Fruit fly (Drosophila melanogaster) whole organism, embryonic: ENCODE measurements around the gene ftz-f1.

Experiments used
- Atf3 ChIP-seq: fragments of 200-800 bp; sonication (Bioruptor generic); optimal IDR thresholded peaks from 3 replicates; lab custom pipeline; 2016; ENCODE audit warnings: missing biosample characterization, missing genetic modification characterization
- Awh ChIP-seq: fragments of 200-800 bp; sonication (Bioruptor generic); IDR thresholded peaks from 2 replicates; pipeline ENCODE4, ENCODE4 v1.3.6; 2022; ENCODE audit warnings: missing biosample characterization, missing genetic modification characterization
- BtbVII ChIP-seq: fragments of 200-800 bp; sonication (Bioruptor generic); optimal IDR thresholded peaks from 3 replicates; lab custom pipeline; 2017; ENCODE audit warnings: missing biosample characterization, mild to moderate bottlenecking, missing genetic modification characterization
- CG1024 ChIP-seq: fragments of 200-800 bp; sonication (Bioruptor generic); IDR thresholded peaks from 2 replicates; pipeline ENCODE4 v1.3.6; 2022; ENCODE audit warnings: missing biosample characterization, missing genetic modification characterization
- CG10431 ChIP-seq: fragments of 200-800 bp; sonication (Bioruptor generic); optimal IDR thresholded peaks from 3 replicates; lab custom pipeline; 2018; ENCODE audit warnings: missing biosample characterization, mild to moderate bottlenecking, missing genetic modification characterization
- CG10543 ChIP-seq: fragments of 200-800 bp; sonication (Bioruptor generic); optimal IDR thresholded peaks from 3 replicates; lab custom pipeline; 2017; ENCODE audit warnings: missing biosample characterization, mild to moderate bottlenecking, missing genetic modification characterization, moderate library complexity
- CG11085 ChIP-seq: fragments of 200-800 bp; sonication (Bioruptor generic); IDR thresholded peaks from 2 replicates; pipeline ENCODE4 v1.3.6; 2022; ENCODE audit warnings: missing biosample characterization, missing genetic modification characterization
- CG11398 ChIP-seq: fragments of 200-800 bp; sonication (Bioruptor generic); optimal IDR thresholded peaks from 2 replicates; lab custom pipeline; 2016; ENCODE audit warnings: missing biosample characterization, missing genetic modification characterization
- CG1233 ChIP-seq: fragments of 200-800 bp; sonication (Bioruptor generic); optimal IDR thresholded peaks from 4 replicates; lab custom pipeline; 2018; ENCODE audit warnings: missing biosample characterization, mild to moderate bottlenecking, missing genetic modification characterization
- CG12942 ChIP-seq: fragments of 200-800 bp; sonication (Bioruptor generic); optimal IDR thresholded peaks from 3 replicates; lab custom pipeline; 2016; ENCODE audit warnings: missing biosample characterization, missing genetic modification characterization
- CG13424 ChIP-seq: fragments of 200-800 bp; sonication (Bioruptor generic); optimal IDR thresholded peaks from 2 replicates; lab custom pipeline; 2019; ENCODE audit warnings: missing biosample characterization, mild to moderate bottlenecking, missing genetic modification characterization, moderate library complexity
- CG14050 ChIP-seq: fragments of 200-800 bp; sonication (Bioruptor generic); IDR thresholded peaks from 3 replicates; pipeline ENCODE4 v1.3.6; 2022; ENCODE audit warnings: missing biosample characterization, missing genetic modification characterization
- CG17186 ChIP-seq: fragments of 200-800 bp; sonication (Bioruptor generic); optimal IDR thresholded peaks from 3 replicates; lab custom pipeline; 2017; ENCODE audit warnings: missing biosample characterization, missing genetic modification reagents, missing genetic modification characterization
- CG30403 ChIP-seq: fragments of 200-800 bp; sonication (Bioruptor generic); optimal IDR thresholded peaks from 3 replicates; lab custom pipeline; 2016; ENCODE audit warnings: missing biosample characterization, missing genetic modification characterization
- CG42726 ChIP-seq: fragments of 200-800 bp; sonication (Bioruptor generic); IDR thresholded peaks from 2 replicates; pipeline ENCODE4 v1.3.6; 2022; ENCODE audit warnings: missing biosample characterization, missing genetic modification characterization; ENCODE audit not compliant: partially characterized antibody
- CG4282 ChIP-seq: fragments of 200-800 bp; sonication (Bioruptor generic); optimal IDR thresholded peaks from 2 replicates; lab custom pipeline; 2016; ENCODE audit warnings: missing biosample characterization, missing genetic modification characterization
- CG4730 ChIP-seq: fragments of 200-800 bp; sonication (Bioruptor generic); IDR thresholded peaks from 2 replicates; pipeline ENCODE4 v1.3.6; 2022; ENCODE audit warnings: missing biosample characterization, missing genetic modification characterization
- CG7928 ChIP-seq: fragments of 200-800 bp; sonication (Bioruptor generic); optimal IDR thresholded peaks from 2 replicates; lab custom pipeline; 2017; ENCODE audit warnings: missing biosample characterization, mild to moderate bottlenecking, missing genetic modification characterization
- CrebB ChIP-seq: fragments of 200-800 bp; sonication (Bioruptor generic); optimal IDR thresholded peaks from 3 replicates; lab custom pipeline; 2018; ENCODE audit warnings: missing biosample characterization, mild to moderate bottlenecking, missing genetic modification characterization
- Deaf1 ChIP-seq: fragments of 200-800 bp; optimal IDR thresholded peaks from 3 replicates; lab custom pipeline; 2019; ENCODE audit warnings: missing biosample characterization, mild to moderate bottlenecking, missing genetic modification characterization, moderate library complexity
- Dll ChIP-seq: fragments of 200-800 bp; sonication (Bioruptor generic); IDR thresholded peaks from 4 replicates; pipeline ENCODE4 v1.3.6; 2022; ENCODE audit warnings: missing biosample characterization, missing genetic modification characterization; ENCODE audit not compliant: partially characterized antibody
- Eip74EF ChIP-seq, 2 experiments: fragments of 200-800 bp in 1 of 2; fragments of >200 bp in 1 of 2; sonication (Bioruptor generic) in 1 of 2; optimal IDR thresholded peaks; 2 replicates each; lab custom pipeline; 2017 to 2019; ENCODE audit warnings: missing biosample characterization in 2 of 2, missing genetic modification characterization in 2 of 2, mild to moderate bottlenecking in 1 of 2, moderate library complexity in 1 of 2
- Hr3 ChIP-seq: fragments of 200-800 bp; sonication (Bioruptor generic); optimal IDR thresholded peaks from 3 replicates; lab custom pipeline; 2016; ENCODE audit warnings: missing biosample characterization, missing genetic modification characterization
- Lpt ChIP-seq: fragments of >200 bp; optimal IDR thresholded peaks from 2 replicates; lab custom pipeline; 2018; ENCODE audit warnings: missing biosample characterization, missing genetic modification characterization
- Myb ChIP-seq: fragments of 200-800 bp; sonication (Bioruptor generic); optimal IDR thresholded peaks from 2 replicates; lab custom pipeline; 2016; ENCODE audit warnings: missing biosample characterization, missing genetic modification characterization
- NC2α ChIP-seq: fragments of 200-800 bp; sonication (Bioruptor generic); optimal IDR thresholded peaks from 2 replicates; lab custom pipeline; 2016; ENCODE audit warnings: missing biosample characterization, missing genetic modification characterization
- Side ChIP-seq: fragments of 200-800 bp; sonication (Bioruptor generic); optimal IDR thresholded peaks from 2 replicates; lab custom pipeline; 2016; ENCODE audit warnings: missing biosample characterization, missing genetic modification characterization
- abd-A ChIP-seq: fragments of 200-800 bp; sonication (Bioruptor generic); optimal IDR thresholded peaks from 3 replicates; lab custom pipeline; 2019; ENCODE audit warnings: missing biosample characterization, mild to moderate bottlenecking, missing genetic modification characterization, moderate library complexity
- bowl ChIP-seq: fragments of 200-800 bp; sonication (Bioruptor generic); IDR thresholded peaks from 2 replicates; pipeline ENCODE4 v1.3.6; 2022; ENCODE audit warnings: missing biosample characterization, missing genetic modification characterization
- br ChIP-seq: fragments of >200 bp; optimal IDR thresholded peaks from 2 replicates; lab custom pipeline; 2017
- chinmo ChIP-seq: fragments of 200-800 bp; sonication (Bioruptor generic); IDR thresholded peaks from 4 replicates; pipeline ENCODE4 v1.3.6; 2022; ENCODE audit warnings: missing biosample characterization, missing genetic modification characterization; ENCODE audit not compliant: partially characterized antibody
- croc ChIP-seq: fragments of 200-800 bp; sonication (Bioruptor generic); conservative IDR thresholded peaks from 3 replicates; pipeline ENCODE4 v1.3.6; 2022; ENCODE audit warnings: missing biosample characterization, missing genetic modification characterization
- eve ChIP-seq, 2 experiments: fragments of >200 bp; optimal IDR thresholded peaks; 2 replicates each; lab custom pipeline; 2017; ENCODE audit warnings: missing biosample characterization in 2 of 2, missing genetic modification characterization in 2 of 2
- ewg ChIP-seq: fragments of 200-800 bp; sonication (Bioruptor generic); optimal IDR thresholded peaks from 3 replicates; lab custom pipeline; 2017; ENCODE audit warnings: mild to moderate bottlenecking, missing biosample characterization, missing genetic modification reagents, missing genetic modification characterization
- exex ChIP-seq: fragments of 200-800 bp; sonication (Bioruptor generic); optimal IDR thresholded peaks from 4 replicates; lab custom pipeline; 2018; ENCODE audit warnings: missing biosample characterization, mild to moderate bottlenecking, missing genetic modification characterization, moderate library complexity
- gcm2 ChIP-seq: fragments of 200-800 bp; sonication (Bioruptor generic); optimal IDR thresholded peaks from 2 replicates; lab custom pipeline; 2016; ENCODE audit warnings: missing biosample characterization, missing genetic modification characterization
- gfzf ChIP-seq: fragments of 200-800 bp; sonication (Bioruptor generic); optimal IDR thresholded peaks from 2 replicates; lab custom pipeline; 2016; ENCODE audit warnings: missing biosample characterization, mild to moderate bottlenecking, missing genetic modification characterization, moderate library complexity
- hb ChIP-seq: fragments of 200-800 bp; sonication (Bioruptor generic); IDR thresholded peaks from 3 replicates; pipeline ENCODE4 v1.3.6; 2022; ENCODE audit warnings: missing biosample characterization, missing genetic modification characterization; ENCODE audit not compliant: partially characterized antibody
- kay ChIP-seq: fragments of 200-800 bp; sonication (Bioruptor generic); optimal IDR thresholded peaks from 2 replicates; lab custom pipeline; 2016; ENCODE audit warnings: missing biosample characterization, missing genetic modification characterization
- lab ChIP-seq: fragments of 200-800 bp; sonication (Bioruptor generic); optimal IDR thresholded peaks from 3 replicates; lab custom pipeline; 2017; ENCODE audit warnings: missing biosample characterization, missing genetic modification characterization, mild to moderate bottlenecking, moderate library complexity, missing genetic modification reagents
- maf-S ChIP-seq: fragments of 200-800 bp; sonication (Bioruptor generic); optimal IDR thresholded peaks from 2 replicates; lab custom pipeline; 2016; ENCODE audit warnings: missing biosample characterization, missing genetic modification characterization
- org-1 ChIP-seq: fragments of 200-800 bp; sonication (Bioruptor generic); optimal IDR thresholded peaks from 2 replicates; lab custom pipeline; 2017; ENCODE audit warnings: missing biosample characterization, missing genetic modification characterization
- otp ChIP-seq: fragments of 200-800 bp; sonication (Bioruptor generic); IDR thresholded peaks from 3 replicates; pipeline ENCODE4, ENCODE4 v1.3.6; 2022; ENCODE audit warnings: missing biosample characterization, missing genetic modification characterization
- slp2 ChIP-seq: fragments of 200-800 bp; sonication (Bioruptor generic); optimal IDR thresholded peaks from 2 replicates; lab custom pipeline; 2016; ENCODE audit warnings: missing biosample characterization, missing genetic modification characterization
- sqz ChIP-seq: fragments of 200-800 bp; sonication (Bioruptor generic); optimal IDR thresholded peaks from 3 replicates; lab custom pipeline; 2018; ENCODE audit warnings: missing biosample characterization, mild to moderate bottlenecking, missing genetic modification characterization
- usp ChIP-seq: fragments of >200 bp; optimal IDR thresholded peaks from 2 replicates; lab custom pipeline; 2017; ENCODE audit warnings: missing biosample characterization, missing genetic modification characterization
- vvl ChIP-seq: fragments of 200-800 bp; sonication (Bioruptor generic); IDR thresholded peaks from 2 replicates; pipeline ENCODE4 v1.3.6; 2022; ENCODE audit warnings: missing biosample characterization, missing genetic modification characterization
- wek ChIP-seq: fragments of 200-800 bp; sonication (Bioruptor generic); optimal IDR thresholded peaks from 3 replicates; lab custom pipeline; 2018; ENCODE audit warnings: missing biosample characterization, mild to moderate bottlenecking, missing genetic modification characterization, moderate library complexity
- zen ChIP-seq: fragments of 200-800 bp; sonication (Bioruptor generic); optimal IDR thresholded peaks from 3 replicates; lab custom pipeline; 2018; ENCODE audit warnings: missing biosample characterization, mild to moderate bottlenecking, missing genetic modification characterization, moderate library complexity

ftz-f1 gene

dm6 chr3L:18789203-18790018, 11.7 kb downstream of the ftz-f1 start (continued):
- TF ChIP-seq wek (GFP tag; lab: Kevin White, UChicago) (peak; percentile 81), Deaf1 (tag; lab: Kevin White, UChicago) (peak; percentile 99), lab (GFP tag; lab: Kevin White, UChicago) (peak; percentile 88), croc (GFP tag; lab: Robert Waterston, UW) (no peak), zen (tag; lab: Kevin White, UChicago) (no peak), Eip74EF (GFP tag; optimal IDR thresholded peaks at IDR 0.05; lab: Kevin White, UChicago) (peak in 1 of 2 experiments; percentile 62), abd-A (tag; lab: Kevin White, UChicago) (peak; percentile 98), Awh (GFP tag; lab: Robert Waterston, UW) (peak; percentile 76; the same call in 1 of the 2 replicates), slp2 (GFP tag; lab: Kevin White, UChicago) (no peak), chinmo (GFP tag; lab: Robert Waterston, UW) (peak; percentile 100), NC2α (peak; percentile 40), kay (GFP tag; lab: Kevin White, UChicago) (no peak), org-1 (GFP tag; lab: Kevin White, UChicago) (peak; percentile 1), CG7928 (GFP tag; lab: Kevin White, UChicago) (peak; percentile 33), CG1024 (no peak), CG10543 (peak; percentile 92), CG10431 (GFP tag; lab: Kevin White, UChicago) (no peak), CG4730 (GFP tag; lab: Robert Waterston, UW) (no peak), maf-S (GFP tag; lab: Kevin White, UChicago) (no peak), exex (peak; percentile 83), CG14050 (GFP tag; lab: Robert Waterston, UW) (peak; percentile 44; the same call in 2 of the 3 replicates), CG17186 (no peak), CG11398 (GFP tag; lab: Kevin White, UChicago) (peak; percentile 14), bowl (GFP tag; lab: Robert Waterston, UW) (no peak), Atf3 (peak; percentile 36), Lpt (GFP tag; lab: Kevin White, UChicago) (no peak), usp (GFP tag; lab: Kevin White, UChicago) (no peak), CrebB (peak; percentile 58), eve (GFP tag; optimal IDR thresholded peaks at IDR 0.05; lab: Kevin White, UChicago) (peak in 1 of 2 experiments; percentile 84), Hr3 (GFP tag; lab: Kevin White, UChicago) (peak; percentile 97), CG13424 (peak; percentile 32), CG42726 (GFP tag; lab: Robert Waterston, UW) (no peak), CG12942 (GFP tag; lab: Kevin White, UChicago) (peak; percentile 10), CG4282 (no peak), CG30403 (peak; percentile 22), CG11085 (GFP tag; lab: Robert Waterston, UW) (no peak), BtbVII (GFP tag; lab: Kevin White, UChicago) (peak; percentile 70), br (lab: Kevin White, UChicago) (no peak), otp (peak; percentile 85), CG1233 (peak; percentile 70), Dll (GFP tag; lab: Robert Waterston, UW) (no peak), gcm2 (no peak), Myb (peak; percentile 24), gfzf (GFP tag; lab: Kevin White, UChicago) (no peak), hb (GFP tag; lab: Robert Waterston, UW) (no peak), ewg (peak; percentile 50), sqz (GFP tag; lab: Kevin White, UChicago) (peak; percentile 92), Side (GFP tag; lab: Kevin White, UChicago) (peak; percentile 25), vvl (peak; percentile 80)
